Worm (Caenorhabditis elegans) whole organism, late embryonic: ENCODE measurements around the gene spig-7.

Experiments used
- ceh-34 ChIP-seq: sonication (generic microtip); optimal IDR thresholded peaks from 2 replicates; lab custom pipeline; 2016; ENCODE audit warnings: mild to moderate bottlenecking, missing genetic modification characterization, missing compliant biosample characterization
- lim-6 ChIP-seq: sonication (generic microtip); optimal IDR thresholded peaks from 2 replicates; lab custom pipeline; 2016; ENCODE audit warnings: missing genetic modification characterization, missing compliant biosample characterization
- pros-1 ChIP-seq: fragments of 150-350 bp; optimal IDR thresholded peaks from 2 replicates; lab custom pipeline; 2014; ENCODE audit warnings: missing biosample characterization, missing genetic modification reagents, missing genetic modification characterization
- unc-55 ChIP-seq: sonication (generic microtip); optimal IDR thresholded peaks from 2 replicates; lab custom pipeline; 2017; ENCODE audit warnings: missing biosample characterization, missing genetic modification reagents, missing genetic modification characterization
- zip-5 ChIP-seq: sonication (generic microtip); optimal IDR thresholded peaks from 2 replicates; lab custom pipeline; 2016; ENCODE audit warnings: missing genetic modification characterization, missing compliant biosample characterization

- TF ChIP-seq zip-5 (tag; lab: Kevin White, UChicago) (no peak), pros-1 (tag; lab: Kevin White, UChicago) (no peak), lim-6 (tag; lab: Kevin White, UChicago) (no peak), ceh-34 (tag; lab: Kevin White, UChicago) (no peak), unc-55 (peak; percentile 17)
These were observed 27.6 kb upstream of the spig-7 start for ce11 chrV:1466949-1467348.
